Fruit fly (Drosophila melanogaster) ovary, adult (tissue): ENCODE measurements around the gene Srx.
"Not testable (repeated sequence)": the region's sequence is repeated elsewhere in the genome, so short reads cannot be mapped to it uniquely, and the experiment has no call there.

Source experiments
- CG17801 ChIP-seq: fragments of 200-800 bp; optimal IDR thresholded peaks from 2 replicates; lab custom pipeline; 2019; ENCODE audit warnings: missing biosample characterization, mild to moderate bottlenecking, missing genetic modification characterization, moderate library complexity; ENCODE audit not compliant: partially characterized antibody

Gene Srx

DNA sequence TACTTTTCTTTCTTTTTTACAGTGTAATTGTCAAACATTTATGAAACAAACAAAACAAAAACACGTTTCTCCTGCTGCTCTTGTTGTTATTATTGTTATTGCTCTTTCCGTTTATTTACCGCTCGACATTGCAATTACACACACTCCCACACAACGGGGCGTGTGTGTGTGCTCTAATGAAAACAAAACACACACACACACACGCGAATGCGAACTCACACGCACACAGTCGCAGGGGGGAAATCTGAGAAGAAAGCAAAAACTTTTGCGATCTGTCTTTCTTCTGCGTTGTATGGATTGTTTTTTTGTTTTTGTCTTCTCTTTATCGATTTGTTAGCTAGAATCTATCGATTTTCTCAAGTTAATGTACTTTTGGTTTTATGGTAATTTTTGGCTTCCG, 21.2 kb downstream of the Srx start:
- no peak for TF ChIP-seq CG17801 (GFP tag; lab: Kevin White, UChicago)

DNA sequence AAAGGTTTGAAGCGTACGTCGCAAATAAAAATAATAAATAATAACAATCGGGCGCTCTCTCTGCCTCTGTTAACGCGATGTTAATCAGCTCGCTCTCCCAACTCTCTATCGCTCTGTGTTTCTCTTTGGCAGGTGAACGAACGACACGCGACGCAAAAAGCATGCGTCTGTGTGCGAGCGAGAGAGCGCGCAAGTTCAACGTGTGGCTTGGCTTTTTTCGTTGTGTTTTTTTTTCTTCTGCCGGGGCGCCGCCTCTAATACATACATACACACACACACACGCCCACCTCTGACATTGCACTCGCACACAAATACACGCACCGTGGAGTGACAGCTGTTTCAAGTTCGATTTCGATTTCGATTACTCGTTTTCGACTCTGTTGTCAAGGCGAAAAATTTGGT, 21.9 kb downstream of the Srx start:
- no peak for TF ChIP-seq CG17801 (GFP tag; lab: Kevin White, UChicago)

DNA sequence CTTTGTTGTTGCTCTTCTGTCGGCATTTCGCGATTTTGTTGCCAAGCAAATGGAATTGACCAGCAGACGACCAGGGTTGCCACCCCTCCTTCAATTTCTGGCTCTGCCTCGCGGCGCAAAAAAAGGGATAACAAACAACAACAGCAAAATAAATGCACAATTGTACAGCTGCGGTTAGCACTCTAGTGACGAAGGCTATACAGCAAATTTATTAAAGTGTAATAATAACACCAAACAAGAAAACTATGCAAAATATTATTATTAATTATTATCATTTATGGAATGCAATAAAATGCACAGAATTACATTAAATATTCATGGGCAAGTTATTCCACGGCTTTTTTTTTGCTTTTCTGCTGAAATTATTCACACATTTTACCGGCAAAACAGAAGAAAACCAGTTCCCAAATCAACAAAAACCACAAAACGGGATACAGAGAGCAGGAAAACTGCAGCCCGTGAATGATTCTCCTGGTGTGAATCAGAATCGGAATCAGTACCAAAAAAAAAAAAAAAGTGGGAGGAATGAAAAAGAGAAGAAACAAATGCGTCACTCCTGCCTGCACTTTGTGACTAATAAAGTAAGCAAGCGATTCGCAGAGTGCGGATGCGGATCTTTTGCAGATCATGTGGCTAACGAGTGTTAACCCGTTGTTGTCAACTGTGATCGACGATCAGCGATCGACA, 22.6 kb downstream of the Srx start:
- TF ChIP-seq CG17801 (GFP tag; lab: Kevin White, UChicago): no peak

DNA sequence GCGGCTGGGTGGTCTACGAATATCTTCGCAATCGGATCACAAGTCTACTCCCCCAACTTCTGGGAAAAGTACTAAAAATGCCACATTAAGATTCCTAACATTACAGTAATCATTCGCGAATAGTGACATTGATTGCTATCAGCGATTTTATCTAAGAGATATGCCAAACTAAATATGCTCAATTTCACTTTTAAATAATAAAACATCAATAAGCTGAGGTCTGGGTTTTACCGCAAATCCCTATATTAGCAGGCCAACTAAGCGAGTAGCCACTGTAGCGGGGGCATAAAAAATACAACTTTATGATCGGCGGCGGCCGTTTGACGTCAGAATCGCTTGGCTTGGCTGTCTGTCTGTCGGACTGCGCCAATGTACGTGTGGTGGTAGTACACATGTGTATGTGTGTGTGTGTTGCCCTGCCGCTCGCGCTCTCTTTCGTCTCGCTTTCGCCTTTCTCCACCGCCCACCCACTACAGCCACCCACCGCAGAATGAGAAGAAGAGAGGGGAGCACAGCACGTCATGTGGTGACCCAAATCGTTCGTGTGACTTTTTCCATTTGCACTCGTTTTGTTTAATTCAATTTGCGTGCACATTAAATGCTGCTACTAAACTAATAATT, 23.6 kb downstream of the Srx start:
- TF ChIP-seq CG17801 (GFP tag; lab: Kevin White, UChicago): peak; percentile 92

DNA sequence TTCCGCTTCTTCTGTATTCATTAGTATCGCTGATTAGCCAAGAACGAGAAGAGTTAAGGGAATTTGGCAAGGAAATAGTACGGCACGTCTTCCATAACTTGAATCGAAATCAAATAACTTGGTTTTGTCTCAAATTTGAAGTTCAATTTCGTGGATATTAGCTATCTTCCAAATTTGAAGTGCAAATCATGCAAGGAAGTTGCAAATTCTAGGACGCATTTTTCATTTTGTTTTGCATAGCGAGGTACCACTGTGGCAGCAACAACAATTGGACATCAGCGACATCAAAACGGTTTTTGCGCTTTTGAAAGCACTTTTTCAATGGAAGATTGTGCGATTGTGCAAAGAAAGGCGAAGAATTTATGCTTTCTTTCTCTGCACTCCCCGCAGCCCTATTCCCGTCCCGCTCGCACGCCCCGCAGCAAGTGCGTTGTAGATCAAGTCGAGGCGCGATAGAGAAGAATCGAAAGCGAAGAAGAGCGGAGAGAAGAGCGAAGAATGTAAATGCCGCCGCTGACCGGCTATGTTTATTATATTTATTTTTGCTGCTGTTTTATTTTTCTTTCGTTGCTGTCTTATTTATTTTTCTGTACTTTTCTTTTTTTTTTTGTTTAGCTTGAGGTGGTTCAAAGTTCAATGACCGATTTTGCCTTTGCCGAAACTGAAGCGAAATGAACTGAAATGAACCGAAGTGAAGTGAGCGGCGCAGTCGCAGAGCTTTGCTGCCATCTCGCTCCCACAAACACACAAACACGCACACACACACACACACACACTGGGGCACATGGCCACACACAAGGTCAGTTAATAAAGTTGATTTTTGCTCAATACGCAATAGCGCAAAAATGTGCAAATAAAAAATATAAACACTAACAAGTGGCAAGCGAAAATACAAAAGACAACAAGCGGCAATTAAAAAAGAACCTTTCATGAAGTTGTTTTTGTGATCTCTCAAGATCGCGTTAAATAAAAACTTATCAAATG, 24.7 kb downstream of the Srx start:
- peak; percentile 74 for TF ChIP-seq CG17801 (GFP tag; lab: Kevin White, UChicago)

DNA sequence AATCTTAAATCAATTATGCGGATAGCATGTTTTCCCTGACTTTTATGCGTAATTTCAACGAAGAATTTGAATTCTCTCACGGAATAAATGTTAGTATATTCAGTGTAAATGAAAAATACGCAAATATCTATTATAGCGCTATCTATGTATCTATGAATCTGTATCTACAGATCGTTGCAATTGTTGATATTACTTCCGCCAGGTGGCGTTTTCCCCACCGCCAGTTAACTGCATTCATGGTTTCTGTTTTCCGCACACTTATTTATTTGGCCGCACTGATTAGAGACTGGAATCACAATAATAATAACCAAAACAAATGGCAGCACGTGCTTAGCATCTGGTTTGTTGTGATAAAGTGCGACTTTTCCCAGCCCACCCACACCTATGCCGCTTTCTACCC, 26.0 kb downstream of the Srx start:
- TF ChIP-seq CG17801 (GFP tag; lab: Kevin White, UChicago): no peak

DNA sequence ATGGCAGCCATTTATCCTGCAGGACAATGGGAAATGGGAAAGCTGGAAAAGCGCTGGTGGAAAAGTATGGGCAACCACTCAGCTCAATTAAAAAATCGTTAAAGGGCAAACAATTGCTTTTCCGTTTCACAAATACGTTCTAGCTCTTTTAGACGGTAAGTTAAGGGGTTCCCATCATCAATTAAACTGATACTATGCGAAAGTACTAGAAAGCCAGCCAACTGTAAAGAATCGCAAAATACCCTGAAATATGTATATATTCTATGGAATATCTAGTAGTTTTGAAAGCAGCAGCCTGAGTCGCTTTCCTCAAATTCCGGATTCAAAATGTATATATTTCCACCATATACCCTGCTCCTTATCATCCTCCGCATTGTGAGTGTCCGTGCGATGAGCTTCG, 26.6 kb downstream of the Srx start, which contains the start of gene CG12985:
CG12985 (plus strand) TSS at position 301 of the 400 bp plus-strand sequence.
- no peak for TF ChIP-seq CG17801 (GFP tag; lab: Kevin White, UChicago)

DNA sequence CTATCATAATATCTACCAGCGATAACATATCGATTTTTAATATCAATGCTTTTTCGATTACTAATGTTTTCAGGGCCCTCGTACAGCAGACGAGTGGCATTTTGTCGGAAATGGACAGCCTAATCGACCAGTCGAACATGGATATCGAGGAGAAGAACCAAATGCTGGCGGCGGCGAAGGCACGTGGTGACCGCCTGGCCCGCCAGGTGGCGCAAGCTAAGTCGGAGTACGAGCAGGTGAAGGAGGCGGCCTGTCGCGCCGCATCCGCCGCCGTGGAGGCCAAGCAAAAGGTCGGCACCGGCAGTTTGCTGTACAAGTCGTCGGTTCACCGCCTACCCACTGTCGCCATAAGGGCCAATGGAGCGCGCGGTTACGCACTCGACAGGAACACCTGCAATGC, 27.8 kb downstream of the Srx start:
- TF ChIP-seq CG17801 (GFP tag; lab: Kevin White, UChicago): no peak

DNA sequence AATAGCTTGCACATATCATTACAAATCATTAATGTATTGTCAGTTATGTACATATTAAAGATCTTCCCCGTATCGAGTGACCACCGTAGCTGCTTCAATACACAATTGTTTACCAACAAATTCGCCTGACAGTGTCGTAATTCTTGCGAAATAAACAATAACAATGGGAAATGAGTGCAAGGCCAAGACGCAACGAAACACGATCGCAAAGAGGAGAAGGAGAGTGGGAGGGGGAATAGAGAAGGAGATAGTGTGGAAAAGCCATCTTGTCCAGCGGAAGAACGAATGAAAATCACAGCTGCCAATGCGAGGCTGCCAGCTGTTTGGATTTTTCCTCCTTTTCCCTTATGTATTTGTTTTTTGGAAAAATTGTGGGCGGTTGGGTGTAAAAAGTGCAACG, 28.5 kb downstream of the Srx start:
- no peak for TF ChIP-seq CG17801 (GFP tag; lab: Kevin White, UChicago)

DNA sequence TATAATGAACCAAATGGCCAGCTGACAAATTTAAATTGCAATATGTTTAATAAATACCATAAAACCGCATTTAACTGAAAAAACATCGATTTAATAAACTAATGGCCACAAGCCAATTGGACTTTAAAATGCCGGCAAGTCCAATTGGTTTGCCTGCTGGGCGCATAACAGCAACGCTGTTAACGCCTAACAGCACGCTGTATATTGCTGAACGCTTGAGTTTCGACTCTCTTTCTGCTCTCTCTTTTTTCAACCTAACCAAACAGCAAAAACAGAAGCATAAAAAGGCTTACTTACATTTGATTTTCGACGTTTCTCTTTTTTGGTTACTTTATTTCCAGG, 29.3 kb downstream of the Srx start:
- TF ChIP-seq CG17801 (GFP tag; lab: Kevin White, UChicago): no peak

DNA sequence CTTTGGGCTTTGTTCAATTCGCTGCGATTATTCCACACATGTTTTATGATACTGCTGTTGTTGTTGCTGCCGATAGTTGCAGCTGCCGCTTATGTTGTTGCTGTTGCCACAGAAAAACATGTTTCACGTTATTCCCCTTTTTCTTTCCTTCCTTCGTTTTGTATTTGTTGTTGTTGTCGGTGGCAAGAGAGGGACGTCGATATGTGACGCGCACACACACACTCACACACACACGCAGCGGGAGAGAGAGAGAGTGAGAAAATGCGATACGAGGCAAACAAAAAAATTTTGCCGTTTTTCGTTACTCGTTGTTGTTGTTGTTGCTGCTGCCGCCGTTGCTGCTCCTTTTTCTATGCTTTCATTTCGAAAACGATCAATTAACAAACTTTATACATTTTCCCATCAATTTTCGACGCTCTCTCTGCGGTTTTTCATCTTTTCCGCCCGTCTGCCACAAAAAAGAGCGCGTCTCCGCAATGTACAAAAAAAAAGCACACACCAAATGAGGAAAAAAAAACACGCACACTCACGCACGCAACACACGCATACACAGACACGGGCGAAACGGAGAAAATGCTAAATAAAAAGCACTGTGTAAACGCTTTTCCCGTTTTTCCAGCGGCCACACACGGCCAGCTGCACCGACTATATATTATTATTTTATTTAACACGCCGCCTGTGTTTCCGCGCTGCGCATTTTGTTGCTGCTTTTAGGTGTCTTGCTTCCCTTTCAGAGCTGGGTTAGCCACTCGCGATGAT, 29.9 kb downstream of the Srx start:
- TF ChIP-seq CG17801 (GFP tag; lab: Kevin White, UChicago): peak; percentile 29

DNA sequence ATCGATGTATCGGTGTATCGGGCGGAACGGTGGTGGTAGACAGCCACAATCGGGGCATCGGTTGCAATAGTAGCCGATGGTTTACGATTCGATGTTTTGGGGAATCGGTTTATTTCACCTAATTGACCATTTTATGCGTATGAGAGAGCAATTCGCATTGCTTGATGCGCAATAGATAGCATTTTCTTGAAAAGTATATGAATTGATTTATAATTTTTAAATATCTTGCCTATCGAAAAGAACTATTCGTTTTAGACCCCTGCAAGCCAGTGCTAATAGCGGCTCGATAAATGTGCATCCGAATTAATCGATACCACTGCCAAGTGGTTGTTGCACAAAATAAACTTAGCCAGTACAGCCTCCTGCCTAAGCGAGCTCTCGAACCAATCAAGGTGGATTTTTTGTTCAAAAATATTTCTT, 30.4 kb downstream of the Srx start, which contains the start of gene mnb:
mnb (minus strand) TSS at position 15 of the 420 bp plus-strand sequence.
- TF ChIP-seq CG17801 (GFP tag; lab: Kevin White, UChicago): no peak

DNA sequence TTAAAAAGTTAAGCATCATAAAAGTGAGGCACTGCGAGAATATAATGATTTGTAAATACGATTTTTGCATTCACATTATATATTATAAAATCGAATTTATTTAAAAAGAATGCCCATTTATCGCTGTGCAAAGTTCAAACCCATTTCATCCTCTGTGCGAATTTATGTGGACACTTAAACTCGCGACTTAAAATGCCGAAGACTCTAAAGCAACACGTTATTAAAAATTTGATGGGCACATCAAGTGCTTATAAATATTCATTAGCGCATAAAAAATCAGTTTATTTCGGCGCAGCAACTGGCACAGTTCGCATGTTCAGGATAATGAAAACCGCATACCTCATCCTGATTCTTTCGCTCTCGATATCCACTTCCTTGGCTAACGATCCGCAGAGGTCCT, 31.1 kb downstream of the Srx start, which contains the start of gene CG6788:
CG6788 (plus strand) TSS at position 301 of the 400 bp plus-strand sequence.
- TF ChIP-seq CG17801 (GFP tag; lab: Kevin White, UChicago): no peak

DNA sequence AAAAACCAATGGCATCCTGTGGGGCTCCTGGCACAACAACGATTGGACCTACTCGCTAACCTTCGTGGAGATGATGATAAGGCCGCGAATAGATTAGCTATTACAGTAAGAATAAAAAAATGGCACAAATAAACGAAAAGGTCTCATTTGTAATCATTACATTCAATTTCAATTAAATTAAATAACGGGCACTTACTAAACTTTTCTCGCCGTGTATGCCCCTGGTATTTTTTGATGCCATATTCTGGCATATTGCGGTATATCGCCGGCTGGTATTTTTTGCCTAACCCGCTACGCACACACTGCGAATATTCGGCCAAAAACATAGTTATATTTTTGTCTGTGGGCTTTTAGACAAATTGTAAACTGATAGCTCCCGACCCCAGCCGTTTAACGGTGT, 32.5 kb downstream of the Srx start, which contains the start of gene Gss1:
Gss1 (plus strand) TSS at position 301 of the 400 bp plus-strand sequence.
- TF ChIP-seq CG17801 (GFP tag; lab: Kevin White, UChicago): not testable (repeated sequence)
